Fruit fly (Drosophila melanogaster): ENCODE measurements around the gene CG11380.

The CG11380 gene

DNA sequence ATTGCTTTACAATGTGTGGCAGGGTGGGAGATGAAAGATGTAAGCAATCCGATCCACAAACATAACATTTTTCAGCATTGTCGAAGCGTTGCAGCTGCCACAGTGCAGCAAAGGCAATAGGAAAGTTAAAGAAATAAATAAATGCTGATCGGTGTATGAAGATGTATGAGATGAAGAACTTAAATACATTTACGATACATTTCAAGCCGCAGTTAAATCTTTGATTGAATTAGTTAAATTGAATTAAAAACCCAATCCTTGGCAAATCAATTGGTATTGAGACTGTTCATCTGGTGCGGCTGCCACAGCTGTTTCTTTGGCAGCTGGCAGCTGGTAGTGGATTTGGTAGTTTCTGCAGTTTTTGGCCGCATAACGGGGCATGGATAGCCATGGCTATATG is 6.8 kb downstream of the CG11380 start:
- TF ChIP-seq sc (optimal IDR thresholded peaks at IDR 0.05) (no peak), sc (GFP tag; optimal IDR thresholded peaks at IDR 0.05) (no peak), bowl (GFP tag; IDR thresholded peaks at IDR 0.05) (no peak), CG6254 (GFP tag; optimal IDR thresholded peaks at IDR 0.05) (no peak), CG17568 (GFP tag; optimal IDR thresholded peaks at IDR 0.05) (no peak), Atf3 (GFP tag; optimal IDR thresholded peaks at IDR 0.05) (no peak), CG15011 (GFP tag; optimal IDR thresholded peaks at IDR 0.05) (no peak), CG2889 (GFP tag; IDR thresholded peaks at IDR 0.05) (no peak), CG2875 (GFP tag; optimal IDR thresholded peaks at IDR 0.05) (no peak), onecut (GFP tag; IDR thresholded peaks at IDR 0.05) (no peak)

DNA sequence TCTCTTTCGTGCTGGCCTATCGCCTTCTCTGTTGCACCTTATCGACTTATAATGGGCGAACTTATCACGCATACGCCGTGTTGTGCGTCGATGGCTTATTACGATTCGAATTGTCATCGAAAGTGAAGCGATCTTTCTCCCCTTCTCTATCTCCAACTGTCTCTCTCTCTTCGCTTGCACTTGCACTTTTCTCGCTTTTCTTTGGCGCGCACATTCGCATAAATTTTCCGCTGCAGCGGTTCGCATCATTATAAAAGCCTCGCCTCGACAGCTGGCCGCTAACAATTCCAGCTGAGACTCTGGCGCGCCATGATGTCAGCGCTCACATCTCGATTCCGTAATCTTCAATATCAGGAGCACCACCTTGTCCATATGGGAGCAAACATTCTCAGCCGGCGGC is 8.1 kb downstream of the CG11380 start, which contains the start of gene CG14625:
Gene CG14625 (plus strand): TSS at position 301 of the 400 bp plus-strand sequence.
- no peak for TF ChIP-seq grau (tag; optimal IDR thresholded peaks at IDR 0.05)
- TF ChIP-seq Antp (GFP tag; optimal IDR thresholded peaks at IDR 0.05) = no peak
- TF ChIP-seq Blimp-1 (GFP tag; optimal IDR thresholded peaks at IDR 0.05) = peak; percentile 10
- TF ChIP-seq ase (GFP tag; IDR thresholded peaks at IDR 0.05) = no peak

DNA sequence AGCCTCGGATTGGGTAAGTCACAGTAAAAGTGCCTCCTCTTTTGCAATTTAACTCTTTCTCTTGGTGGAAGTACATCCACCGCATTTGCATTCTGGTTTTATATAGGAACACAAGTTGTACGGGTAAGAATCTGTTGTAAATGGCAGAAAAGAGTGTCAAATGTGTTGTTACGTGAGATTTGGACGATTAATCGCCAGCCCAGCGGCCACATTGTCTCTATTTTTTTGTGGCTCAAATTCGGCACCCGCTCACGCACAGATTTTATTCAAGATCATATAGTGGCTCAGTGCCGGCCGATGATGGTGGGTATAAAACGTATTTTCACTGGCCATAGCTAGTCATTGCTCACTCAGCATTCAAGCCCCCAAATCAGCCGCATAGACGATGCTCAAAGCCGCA is 12.4 kb downstream of the CG11380 start, which contains the start of gene CG11381:
Gene CG11381 (plus strand): TSS at position 301 of the 400 bp plus-strand sequence.
- no peak for TF ChIP-seq B-H1 (GFP tag; IDR thresholded peaks at IDR 0.05)
- TF ChIP-seq CG7839 (tag; optimal IDR thresholded peaks at IDR 0.05) = no peak
- no peak for TF ChIP-seq CG14441 (GFP tag; IDR thresholded peaks at IDR 0.05)
- TF ChIP-seq CG5180 (GFP tag; optimal IDR thresholded peaks at IDR 0.05) = no peak
- no peak for TF ChIP-seq Pdp1 (GFP tag; optimal IDR thresholded peaks at IDR 0.05)
- no peak for TF ChIP-seq Fer2 (tag; optimal IDR thresholded peaks at IDR 0.05)
- no peak for TF ChIP-seq CG4820 (GFP tag; optimal IDR thresholded peaks at IDR 0.05)
- no peak for TF ChIP-seq CG42726 (GFP tag; IDR thresholded peaks at IDR 0.05; ENCODE audit: partially characterized antibody)
- TF ChIP-seq CG10147 (GFP tag; optimal IDR thresholded peaks at IDR 0.05) = no peak
- no peak for TF ChIP-seq Sox100B (GFP tag; optimal IDR thresholded peaks at IDR 0.05)
- TF ChIP-seq hth (optimal IDR thresholded peaks at IDR 0.05) = no peak
- TF ChIP-seq Side (GFP tag; optimal IDR thresholded peaks at IDR 0.05) = no peak
- TF ChIP-seq jumu (GFP tag; optimal IDR thresholded peaks at IDR 0.05) = no peak
- TF ChIP-seq Dll (GFP tag; IDR thresholded peaks at IDR 0.05; ENCODE audit: partially characterized antibody) = no peak
- no peak for TF ChIP-seq Hr3 (GFP tag; optimal IDR thresholded peaks at IDR 0.05)
- no peak for TF ChIP-seq ash1 (GFP tag; optimal IDR thresholded peaks at IDR 0.05)
- no peak for TF ChIP-seq Poxn (GFP tag; IDR thresholded peaks at IDR 0.05)
- TF ChIP-seq aop (GFP tag; IDR thresholded peaks at IDR 0.05) = no peak
- TF ChIP-seq Sox102F (GFP tag; optimal IDR thresholded peaks at IDR 0.05) = no peak

DNA sequence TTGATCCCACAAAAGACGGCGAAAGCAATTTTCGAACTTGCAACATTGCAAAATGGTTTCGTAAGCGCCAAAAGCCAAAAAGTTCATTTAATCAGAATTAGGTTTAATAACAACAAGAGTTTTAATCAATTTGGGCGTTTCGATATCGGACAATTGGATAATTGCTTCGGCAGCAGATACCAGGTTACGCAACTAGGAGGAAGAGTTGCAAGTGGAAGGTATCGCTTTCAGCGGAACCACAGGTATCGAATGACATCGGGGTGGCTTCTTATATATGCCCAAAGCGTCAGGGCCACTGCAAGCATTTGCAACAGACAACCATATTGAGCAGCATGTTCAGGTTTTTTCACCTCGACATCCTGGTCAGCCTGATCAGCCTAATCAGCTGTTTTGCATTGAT is 15.3 kb downstream of the CG11380 start, which contains the start of gene CG14624:
Gene CG14624 (plus strand): TSS at position 301 of the 400 bp plus-strand sequence.
- TF ChIP-seq grn (GFP tag; optimal IDR thresholded peaks at IDR 0.05) (no peak), ssp (GFP tag; IDR thresholded peaks at IDR 0.05) (no peak), btn (GFP tag; optimal IDR thresholded peaks at IDR 0.05) (no peak), esg (GFP tag; conservative IDR thresholded peaks at IDR 0.05) (no peak), ap (GFP tag; IDR thresholded peaks at IDR 0.05) (no peak), CG13287 (GFP tag; IDR thresholded peaks at IDR 0.05; ENCODE audit: partially characterized antibody) (no peak), E2f1 (GFP tag; IDR thresholded peaks at IDR 0.05) (no peak), Meics (GFP tag; optimal IDR thresholded peaks at IDR 0.05) (no peak)
